Fruit fly (Drosophila melanogaster): ENCODE data around the gene Gr39b.

- TF ChIP-seq fru (GFP tag; optimal IDR thresholded peaks at IDR 0.05) (no peak), dmrt93B (GFP tag; optimal IDR thresholded peaks at IDR 0.05) (no peak), woc (GFP tag; optimal IDR thresholded peaks at IDR 0.05) (no peak), usp (GFP tag; optimal IDR thresholded peaks at IDR 0.05) (no peak), GATAd (GFP tag; optimal IDR thresholded peaks at IDR 0.05) (no peak), Rel (GFP tag; optimal IDR thresholded peaks at IDR 0.05) (no peak), Rel (tag; optimal IDR thresholded peaks at IDR 0.05) (no peak), Hr78 (GFP tag; optimal IDR thresholded peaks at IDR 0.05) (no peak), Hr83 (GFP tag; optimal IDR thresholded peaks at IDR 0.05; ENCODE audit: poor library complexity, severe bottlenecking) (no peak), psq (GFP tag; optimal IDR thresholded peaks at IDR 0.05) (no peak), N (GFP tag; optimal IDR thresholded peaks at IDR 0.05) (no peak), CG9705 (GFP tag; optimal IDR thresholded peaks at IDR 0.05) (no peak), pan (optimal IDR thresholded peaks at IDR 0.05) (no peak), foxo (GFP tag; optimal IDR thresholded peaks at IDR 0.05) (no peak), OdsH (GFP tag; optimal IDR thresholded peaks at IDR 0.05) (no peak)
Observed at dm6 chr2L:21360916-21361315, 8.6 kb downstream of the Gr39b start, which contains the start of gene dtr.
